Fruit fly (Drosophila melanogaster) Kc167 (cell line): Measurements from ENCODE around the gene CG4374.

ENCODE experiments used
- Myc ChIP-seq: fragments of >200 bp; optimal IDR thresholded peaks from 2 replicates; lab custom pipeline; 2017; ENCODE audit warnings: missing external identifiers
- psq ChIP-seq: fragments of >200 bp; optimal IDR thresholded peaks from 2 replicates; lab custom pipeline; 2017; ENCODE audit warnings: missing external identifiers

dm6 chr3R:23398979-23399378, 73.1 kb downstream of the CG4374 start:
- TF ChIP-seq Myc (no peak), psq (lab: Kevin White, UChicago) (no peak)
